ENCODE assay signal across 4 fruit fly cellular contexts in the genomic region with DNA sequence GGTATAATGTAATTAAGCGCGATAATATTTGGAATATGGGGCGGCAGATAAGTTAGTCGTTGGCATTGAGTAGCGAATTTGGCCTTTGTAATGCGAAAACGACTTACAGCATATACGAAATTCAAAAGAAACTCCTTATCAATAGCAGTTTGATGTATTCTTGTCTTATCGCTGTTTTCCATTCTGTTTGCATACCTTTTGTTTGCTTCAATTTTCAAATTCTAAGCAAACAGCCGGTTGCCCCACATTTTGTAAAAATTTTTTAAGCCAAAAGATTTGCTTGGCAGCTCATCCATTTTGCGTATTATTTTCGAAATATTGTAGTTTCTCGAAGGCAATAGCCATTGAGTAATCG.
TF ChIP-seq lines count a peak whose summit lies in the region.

No protein-coding gene starts in this region.

- TF ChIP-seq CTCF in whole organism, embryonic (GFP tag; optimal IDR thresholded peaks at IDR 0.05; lab: Kevin White, UChicago) = no peak

TF ChIP-seq in whole organism, adult, 20 proteins besides CTCF, POLR2A, EP300 and RAD21:
- TF ChIP-seq cic (GFP tag; optimal IDR thresholded peaks at IDR 0.05; lab: Kevin White, UChicago) (peak; percentile 47), Clk (GFP tag; optimal IDR thresholded peaks at IDR 0.05; lab: Kevin White, UChicago) (no peak)
TF ChIP-seq in whole organism, adult: peak in this region for 1.

TF ChIP-seq in whole organism, embryonic, 481 proteins besides CTCF, POLR2A, EP300 and RAD21:
- TF ChIP-seq sna (GFP tag; IDR thresholded peaks at IDR 0.05; lab: Robert Waterston, UW; ENCODE audit: partially characterized antibody) = no peak
- no peak for TF ChIP-seq CG3281 (GFP tag; optimal IDR thresholded peaks at IDR 0.05; lab: Kevin White, UChicago)
- TF ChIP-seq ap (GFP tag; IDR thresholded peaks at IDR 0.05; lab: Robert Waterston, UW) = no peak
- no peak for TF ChIP-seq CG16779 (GFP tag; IDR thresholded peaks at IDR 0.05; lab: Robert Waterston, UW)
- TF ChIP-seq D (optimal IDR thresholded peaks at IDR 0.05; lab: Kevin White, UChicago) = no peak
- TF ChIP-seq D (GFP tag; optimal IDR thresholded peaks at IDR 0.05; lab: Kevin White, UChicago) = no peak
- TF ChIP-seq Nf-YC (tag; optimal IDR thresholded peaks at IDR 0.05; lab: Kevin White, UChicago) = peak; percentile 56
- TF ChIP-seq Hr78 (GFP tag; optimal IDR thresholded peaks at IDR 0.05; lab: Kevin White, UChicago) = no peak
- TF ChIP-seq emc (GFP tag; optimal IDR thresholded peaks at IDR 0.05; lab: Kevin White, UChicago) = no peak
- peak; percentile 46 for TF ChIP-seq mirr (GFP tag; optimal IDR thresholded peaks at IDR 0.05; lab: Kevin White, UChicago)
- no peak for TF ChIP-seq luna (GFP tag; optimal IDR thresholded peaks at IDR 0.05; lab: Kevin White, UChicago)
- TF ChIP-seq tin (GFP tag; optimal IDR thresholded peaks at IDR 0.05; lab: Kevin White, UChicago) = no peak
- no peak for TF ChIP-seq abd-A (tag; optimal IDR thresholded peaks at IDR 0.05; lab: Kevin White, UChicago)
- peak; percentile 59 for TF ChIP-seq exex (tag; optimal IDR thresholded peaks at IDR 0.05; lab: Kevin White, UChicago)
- no peak for TF ChIP-seq CkIIα-i1 (GFP tag; IDR thresholded peaks at IDR 0.05; lab: Robert Waterston, UW)
- peak; percentile 49 for TF ChIP-seq CG34376 (GFP tag; optimal IDR thresholded peaks at IDR 0.05; lab: Kevin White, UChicago)
- no peak for TF ChIP-seq gcm2 (GFP tag; optimal IDR thresholded peaks at IDR 0.05; lab: Kevin White, UChicago)
- TF ChIP-seq sd (tag; optimal IDR thresholded peaks at IDR 0.05; lab: Kevin White, UChicago) = peak; percentile 30
- TF ChIP-seq Pdp1 (GFP tag; optimal IDR thresholded peaks at IDR 0.05; lab: Kevin White, UChicago) = peak in 1 of 2 experiments; percentile 32
- TF ChIP-seq Stat92E (GFP tag; optimal IDR thresholded peaks at IDR 0.05; lab: Kevin White, UChicago) = no peak
TF ChIP-seq in whole organism, embryonic: peak in this region for 6.

TF ChIP-seq in whole organism, prepupa, 60 proteins besides CTCF, POLR2A, EP300 and RAD21:
- TF ChIP-seq fd59A (GFP tag; optimal IDR thresholded peaks at IDR 0.05; lab: Kevin White, UChicago) (no peak), vri (GFP tag; optimal IDR thresholded peaks at IDR 0.05; lab: Kevin White, UChicago) (peak; percentile 58)
TF ChIP-seq in whole organism, prepupa: peak in this region for 1.

TF ChIP-seq in whole organism, pupa, 21 proteins besides CTCF, POLR2A, EP300 and RAD21:
- 0 out of 3 replicates have a peak, but pooled peaks have one; percentile 5 for TF ChIP-seq CG4496 (GFP tag; IDR thresholded peaks at IDR 0.05; lab: Robert Waterston, UW)
- no peak for TF ChIP-seq CG13204 (GFP tag; optimal IDR thresholded peaks at IDR 0.05; lab: Kevin White, UChicago)
